Worm (Caenorhabditis elegans) whole organism, L4 larva: Measurements from ENCODE around the gene C33F10.1.

Experiments used
- F44E2.7 ChIP-seq: fragments of 200-800 bp; sonication (Bioruptor generic); IDR thresholded peaks from 2 replicates; pipeline ENCODE4 v2.1.2; 2022; ENCODE audit warnings: missing genetic modification characterization, missing compliant biosample characterization
- daf-16 ChIP-seq, 3 experiments: sonication (generic microtip); optimal IDR thresholded peaks; 2 replicates each; lab custom pipeline; 2016 to 2017; ENCODE audit warnings: missing genetic modification characterization in 3 of 3, missing genetic modification reagents in 3 of 3, mild to moderate bottlenecking in 2 of 3, missing compliant biosample characterization in 2 of 3, missing biosample characterization in 1 of 3, moderate library complexity in 1 of 3
- dpl-1 ChIP-seq: fragments of 150-350 bp; optimal IDR thresholded peaks from 2 replicates; lab custom pipeline; 2014; ENCODE audit warnings: missing biosample characterization, missing genetic modification reagents, missing genetic modification characterization
- fos-1 ChIP-seq: fragments of 150-350 bp; optimal IDR thresholded peaks from 2 replicates; lab custom pipeline; 2014; ENCODE audit warnings: missing biosample characterization, missing genetic modification characterization
- nhr-77 ChIP-seq: fragments of 150-350 bp; optimal IDR thresholded peaks from 2 replicates; lab custom pipeline; 2014; ENCODE audit warnings: missing biosample characterization, missing genetic modification characterization
- pha-4 ChIP-seq, 2 experiments: fragments of 150-350 bp in 1 of 2; fragments of 200-800 bp in 1 of 2; sonication (Bioruptor generic) in 1 of 2; IDR thresholded peaks in 1 of 2; optimal IDR thresholded peaks in 1 of 2; 2 replicates each; pipeline versions ENCODE4 v1.3.6 to Lab custom; 2014 to 2022; ENCODE audit warnings: missing genetic modification characterization in 2 of 2, missing genetic modification reagents in 2 of 2, missing biosample characterization in 1 of 2, missing compliant biosample characterization in 1 of 2
- pqm-1 ChIP-seq: sonication (generic microtip); optimal IDR thresholded peaks from 2 replicates; lab custom pipeline; 2017; ENCODE audit warnings: missing biosample characterization, missing genetic modification characterization
- sdz-12 ChIP-seq: fragments of 200-800 bp; sonication (Bioruptor generic); optimal IDR thresholded peaks from 2 replicates; lab custom pipeline; 2018; ENCODE audit warnings: mild to moderate bottlenecking, missing genetic modification characterization, missing compliant biosample characterization

DNA sequence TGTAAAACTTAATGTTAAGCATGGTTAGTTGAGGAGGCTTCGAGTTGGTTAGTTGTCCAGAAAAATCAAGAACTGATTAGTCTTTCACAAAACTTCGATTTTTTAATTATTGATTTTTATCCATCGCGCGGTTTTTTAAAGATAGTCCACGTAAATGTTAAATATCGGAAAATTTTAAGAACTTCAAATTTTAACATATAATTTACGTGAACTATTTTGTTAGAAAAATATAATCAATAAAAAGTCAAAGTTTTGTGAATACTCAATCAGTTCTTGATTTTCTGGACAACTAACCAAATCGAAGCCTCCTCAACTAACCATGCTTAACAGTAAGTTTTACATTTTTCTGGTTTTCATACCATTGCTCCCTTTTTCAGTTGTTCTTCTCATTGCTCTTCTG is at the start of gene C33F10.1, which contains the start of gene C33F10.11:
- TF ChIP-seq pha-4 (GFP tag; IDR thresholded peaks at IDR 0.05; lab: Robert Waterston, UW): no peak
- no peak for TF ChIP-seq pha-4 (tag; optimal IDR thresholded peaks at IDR 0.05; lab: Kevin White, UChicago)
- no peak for TF ChIP-seq pqm-1 (tag; lab: Kevin White, UChicago)
- TF ChIP-seq sdz-12 (GFP tag; lab: Kevin White, UChicago): no peak
- no peak for TF ChIP-seq fos-1 (tag; lab: Kevin White, UChicago)
- no peak for TF ChIP-seq dpl-1 (GFP tag; lab: Kevin White, UChicago)
- TF ChIP-seq F44E2.7 (GFP tag; lab: Robert Waterston, UW): no peak
- TF ChIP-seq daf-16 (GFP tag; optimal IDR thresholded peaks at IDR 0.05; lab: Kevin White, UChicago): no peak
- TF ChIP-seq daf-16 (tag; optimal IDR thresholded peaks at IDR 0.05; lab: Kevin White, UChicago): no peak
- TF ChIP-seq nhr-77 (tag; lab: Kevin White, UChicago): no peak
